Fruit fly (Drosophila melanogaster) whole organism, wandering third instar larva: Measurements from ENCODE around the gene CG31068.

Experiments used
- Abd-B ChIP-seq: fragments of >200 bp; optimal IDR thresholded peaks from 2 replicates; lab custom pipeline; 2017; ENCODE audit warnings: missing biosample characterization, missing genetic modification characterization
- CG9705 ChIP-seq: fragments of 200-800 bp; sonication (Bioruptor generic); optimal IDR thresholded peaks from 2 replicates; lab custom pipeline; 2018; ENCODE audit warnings: missing biosample characterization, mild to moderate bottlenecking, missing genetic modification characterization
- Myc ChIP-seq: fragments of >200 bp; optimal IDR thresholded peaks from 2 replicates; lab custom pipeline; 2017
- Rel ChIP-seq, 2 experiments: fragments of 200-800 bp; sonication (Bioruptor generic) in 1 of 2; optimal IDR thresholded peaks; 2 replicates in 1 of 2; 3 replicates in 1 of 2; lab custom pipeline; 2016 to 2019; ENCODE audit warnings: mild to moderate bottlenecking in 2 of 2, missing biosample characterization in 2 of 2, missing genetic modification characterization in 2 of 2, moderate library complexity in 1 of 2
- dmrt93B ChIP-seq: fragments of 200-800 bp; sonication (Bioruptor generic); optimal IDR thresholded peaks from 2 replicates; lab custom pipeline; 2018; ENCODE audit warnings: missing biosample characterization, mild to moderate bottlenecking, missing genetic modification characterization
- dsf ChIP-seq: sonication (Bioruptor generic); optimal IDR thresholded peaks from 2 replicates; lab custom pipeline; 2016; ENCODE audit warnings: missing biosample characterization, missing genetic modification characterization, borderline replicate concordance
- foxo ChIP-seq, 2 experiments: fragments of 200-800 bp; sonication (Bioruptor generic); optimal IDR thresholded peaks; 2 replicates in 1 of 2; 3 replicates in 1 of 2; lab custom pipeline; 2016 to 2017; ENCODE audit warnings: missing biosample characterization in 2 of 2, missing genetic modification characterization in 2 of 2
- fru ChIP-seq: fragments of 200-800 bp; sonication (Bioruptor generic); optimal IDR thresholded peaks from 3 replicates; lab custom pipeline; 2016; ENCODE audit warnings: missing biosample characterization, mild to moderate bottlenecking, missing genetic modification characterization
- h ChIP-seq: fragments of 200-800 bp; sonication (Bioruptor generic); optimal IDR thresholded peaks from 3 replicates; lab custom pipeline; 2016; ENCODE audit warnings: missing biosample characterization, mild to moderate bottlenecking, missing genetic modification characterization
- pan ChIP-seq: fragments of >200 bp; optimal IDR thresholded peaks from 2 replicates; lab custom pipeline; 2017
- psq ChIP-seq: fragments of 200-800 bp; sonication (Bioruptor generic); optimal IDR thresholded peaks from 3 replicates; lab custom pipeline; 2017; ENCODE audit warnings: missing biosample characterization, mild to moderate bottlenecking, missing genetic modification characterization, moderate library complexity

- TF ChIP-seq fru (GFP tag; lab: Kevin White, UChicago) (peak; percentile 55), Abd-B (no peak), h (GFP tag; lab: Kevin White, UChicago) (peak; percentile 23), foxo (GFP tag; optimal IDR thresholded peaks at IDR 0.05; lab: Kevin White, UChicago) (peak in 1 of 2 experiments; percentile 58), psq (GFP tag; lab: Kevin White, UChicago) (peak; percentile 2), dmrt93B (GFP tag; lab: Kevin White, UChicago) (no peak), pan (no peak), dsf (GFP tag; lab: Kevin White, UChicago) (no peak), Rel (GFP tag; optimal IDR thresholded peaks at IDR 0.05; lab: Kevin White, UChicago) (no peak), Rel (tag; optimal IDR thresholded peaks at IDR 0.05; lab: Kevin White, UChicago) (no peak), CG9705 (GFP tag; lab: Kevin White, UChicago) (no peak), Myc (lab: Kevin White, UChicago) (no peak)
Measured at dm6 chr3R:27222013-27222673, 11.4 kb upstream of the CG31068 start.
